Worm (Caenorhabditis elegans) whole organism, midembryonic: ENCODE data around the gene C31B8.12.

Source experiments
- cog-1 ChIP-seq: sonication (generic microtip); optimal IDR thresholded peaks from 2 replicates; lab custom pipeline; 2016; ENCODE audit warnings: missing genetic modification characterization, missing compliant biosample characterization
- flt-1 ChIP-seq: fragments of 200-800 bp; sonication (Bioruptor generic); IDR thresholded peaks from 2 replicates; pipeline ENCODE4 v1.3.6; 2022; ENCODE audit warnings: missing genetic modification characterization, missing compliant biosample characterization
- ref-1 ChIP-seq: fragments of 200-800 bp; sonication (Bioruptor generic); conservative IDR thresholded peaks from 2 replicates; pipeline ENCODE4 v1.3.6; 2022; ENCODE audit warnings: missing genetic modification reagents, missing genetic modification characterization, missing compliant biosample characterization
- tab-1 ChIP-seq: fragments of 200-800 bp; sonication (Bioruptor generic); IDR thresholded peaks from 2 replicates; pipeline ENCODE4 v1.3.6; 2022; ENCODE audit warnings: missing genetic modification characterization, missing compliant biosample characterization
- ztf-23 ChIP-seq: fragments of 200-800 bp; sonication (Bioruptor generic); IDR thresholded peaks from 2 replicates; pipeline ENCODE4 v1.3.6; 2022; ENCODE audit warnings: missing genetic modification reagents, missing genetic modification characterization, missing compliant biosample characterization

DNA sequence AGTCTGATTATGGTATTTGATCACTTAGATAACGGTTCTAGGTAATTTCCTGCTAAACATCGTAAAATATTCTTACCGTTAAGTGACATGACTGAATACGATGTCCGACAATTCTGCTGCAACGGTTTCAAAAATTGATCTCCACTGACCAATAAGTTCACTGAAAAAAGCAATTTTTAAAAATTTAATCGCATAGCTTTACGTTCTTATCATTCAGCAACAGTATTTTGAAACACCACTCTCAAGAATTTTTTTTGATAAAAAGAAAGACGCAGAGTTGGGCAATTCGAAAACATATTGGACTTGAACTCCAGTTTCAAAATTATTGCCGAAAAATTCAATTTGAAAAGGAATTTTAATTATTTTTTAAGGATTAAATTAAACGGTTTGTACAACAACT, at the start of gene C31B8.12:
- no peak for TF ChIP-seq ref-1 (GFP tag; lab: Robert Waterston, UW)
- no peak for TF ChIP-seq ztf-23 (GFP tag; lab: Robert Waterston, UW)
- TF ChIP-seq cog-1 (tag; lab: Kevin White, UChicago): no peak
- TF ChIP-seq tab-1 (GFP tag; lab: Robert Waterston, UW): no peak
- TF ChIP-seq flt-1 (GFP tag; lab: Robert Waterston, UW): no peak
